Fruit fly (Drosophila melanogaster) whole organism, embryonic: ENCODE measurements around the gene Sec10.
A peak's percentile ranks its signal among the peaks of the same experiment; 100 is the strongest.

ENCODE experiments used
- Abd-B ChIP-seq: fragments of 200-800 bp; sonication (Bioruptor generic); optimal IDR thresholded peaks from 2 replicates; lab custom pipeline; 2018; ENCODE audit warnings: missing biosample characterization, mild to moderate bottlenecking, missing genetic modification characterization, moderate library complexity
- B-H1 ChIP-seq: fragments of 200-800 bp; sonication (Bioruptor generic); IDR thresholded peaks from 3 replicates; pipeline ENCODE4 v1.3.6; 2022; ENCODE audit warnings: missing biosample characterization, missing genetic modification characterization
- Bteb2 ChIP-seq: fragments of 200-800 bp; sonication (Bioruptor generic); optimal IDR thresholded peaks from 2 replicates; lab custom pipeline; 2016; ENCODE audit warnings: missing biosample characterization, missing genetic modification characterization
- CG11247 ChIP-seq: fragments of 200-800 bp; sonication (Bioruptor generic); IDR thresholded peaks from 2 replicates; pipeline ENCODE4 v1.3.6; 2022; ENCODE audit warnings: missing biosample characterization, missing genetic modification characterization
- CG13287 ChIP-seq: fragments of 200-800 bp; sonication (Bioruptor generic); IDR thresholded peaks from 2 replicates; pipeline ENCODE4 v1.3.6; 2022; ENCODE audit warnings: missing biosample characterization, missing genetic modification characterization; ENCODE audit not compliant: partially characterized antibody
- CG15011 ChIP-seq: fragments of 200-800 bp; sonication (Bioruptor generic); optimal IDR thresholded peaks from 3 replicates; lab custom pipeline; 2018; ENCODE audit warnings: missing biosample characterization, mild to moderate bottlenecking, missing genetic modification characterization
- CG1832 ChIP-seq: fragments of 200-800 bp; sonication (Bioruptor generic); optimal IDR thresholded peaks from 2 replicates; lab custom pipeline; 2017; ENCODE audit warnings: missing biosample characterization, mild to moderate bottlenecking, missing genetic modification characterization, inconsistent platforms
- CG2116 ChIP-seq: fragments of 200-800 bp; sonication (Bioruptor generic); optimal IDR thresholded peaks from 3 replicates; lab custom pipeline; 2018; ENCODE audit warnings: missing biosample characterization, mild to moderate bottlenecking, missing genetic modification characterization
- CG30403 ChIP-seq: fragments of 200-800 bp; sonication (Bioruptor generic); optimal IDR thresholded peaks from 3 replicates; lab custom pipeline; 2016; ENCODE audit warnings: missing biosample characterization, missing genetic modification characterization
- CG3847 ChIP-seq: fragments of 200-800 bp; sonication (Bioruptor generic); IDR thresholded peaks from 2 replicates; pipeline ENCODE4 v1.3.6; 2022; ENCODE audit warnings: missing biosample characterization, missing genetic modification characterization
- CG4282 ChIP-seq: fragments of 200-800 bp; sonication (Bioruptor generic); optimal IDR thresholded peaks from 2 replicates; lab custom pipeline; 2016; ENCODE audit warnings: missing biosample characterization, missing genetic modification characterization
- CG4854 ChIP-seq: fragments of 200-800 bp; sonication (Bioruptor generic); optimal IDR thresholded peaks from 2 replicates; lab custom pipeline; 2016; ENCODE audit warnings: missing biosample characterization, missing genetic modification characterization, inconsistent platforms
- CG6654 ChIP-seq: fragments of 200-800 bp; sonication (Bioruptor generic); optimal IDR thresholded peaks from 2 replicates; lab custom pipeline; 2017; ENCODE audit warnings: missing biosample characterization, mild to moderate bottlenecking, missing genetic modification characterization
- CG6791 ChIP-seq: fragments of 200-800 bp; sonication (Bioruptor generic); IDR thresholded peaks from 3 replicates; pipeline ENCODE4 v1.3.6; 2022; ENCODE audit warnings: missing biosample characterization, missing genetic modification characterization; ENCODE audit not compliant: partially characterized antibody
- CG7839 ChIP-seq: fragments of 200-800 bp; sonication (Bioruptor generic); optimal IDR thresholded peaks from 3 replicates; lab custom pipeline; 2018; ENCODE audit warnings: missing biosample characterization, mild to moderate bottlenecking, missing genetic modification characterization, moderate library complexity
- CG8359 ChIP-seq: fragments of 200-800 bp; sonication (Bioruptor generic); optimal IDR thresholded peaks from 2 replicates; lab custom pipeline; 2017; ENCODE audit warnings: missing biosample characterization, mild to moderate bottlenecking, missing genetic modification characterization, borderline replicate concordance
- CG9215 ChIP-seq: fragments of 200-800 bp; sonication (Bioruptor generic); IDR thresholded peaks from 2 replicates; pipeline ENCODE4 v1.3.6; 2022; ENCODE audit warnings: missing biosample characterization, missing genetic modification characterization
- CG9437 ChIP-seq: fragments of 200-800 bp; sonication (Bioruptor generic); optimal IDR thresholded peaks from 2 replicates; lab custom pipeline; 2018; ENCODE audit warnings: missing biosample characterization, mild to moderate bottlenecking, missing genetic modification characterization
- Dek ChIP-seq: fragments of 200-800 bp; sonication (Bioruptor generic); optimal IDR thresholded peaks from 3 replicates; lab custom pipeline; 2019; ENCODE audit warnings: missing biosample characterization, mild to moderate bottlenecking, missing genetic modification characterization, moderate library complexity
- Dref ChIP-seq: fragments of 200-800 bp; sonication (Bioruptor generic); IDR thresholded peaks from 2 replicates; pipeline ENCODE4 v1.3.6; 2022; ENCODE audit warnings: missing biosample characterization, missing genetic modification characterization
- ERR ChIP-seq: fragments of 200-800 bp; sonication (Bioruptor generic); optimal IDR thresholded peaks from 2 replicates; lab custom pipeline; 2016; ENCODE audit warnings: missing biosample characterization, missing genetic modification characterization
- Eip74EF ChIP-seq, 2 experiments: fragments of 200-800 bp in 1 of 2; fragments of >200 bp in 1 of 2; sonication (Bioruptor generic) in 1 of 2; optimal IDR thresholded peaks; 2 replicates each; lab custom pipeline; 2017 to 2019; ENCODE audit warnings: missing biosample characterization in 2 of 2, missing genetic modification characterization in 2 of 2, mild to moderate bottlenecking in 1 of 2, moderate library complexity in 1 of 2
- Fer1 ChIP-seq: fragments of 200-800 bp; sonication (Bioruptor generic); optimal IDR thresholded peaks from 2 replicates; lab custom pipeline; 2017; ENCODE audit warnings: missing biosample characterization, mild to moderate bottlenecking, missing genetic modification characterization
- Hand ChIP-seq: fragments of 200-800 bp; sonication (Bioruptor generic); optimal IDR thresholded peaks from 2 replicates; lab custom pipeline; 2017; ENCODE audit warnings: mild to moderate bottlenecking, missing biosample characterization, missing genetic modification reagents, missing genetic modification characterization
- HmgD ChIP-seq: fragments of 200-800 bp; sonication (Bioruptor generic); optimal IDR thresholded peaks from 3 replicates; lab custom pipeline; 2016; ENCODE audit warnings: missing biosample characterization, missing genetic modification characterization
- Hr3 ChIP-seq: fragments of 200-800 bp; sonication (Bioruptor generic); optimal IDR thresholded peaks from 3 replicates; lab custom pipeline; 2016; ENCODE audit warnings: missing biosample characterization, missing genetic modification characterization
- Hr78 ChIP-seq, 2 experiments: fragments of 200-800 bp in 1 of 2; fragments of >200 bp in 1 of 2; sonication (Bioruptor generic) in 1 of 2; optimal IDR thresholded peaks; 2 replicates each; lab custom pipeline; 2017 to 2019; ENCODE audit warnings: missing biosample characterization in 2 of 2, missing genetic modification characterization in 2 of 2, mild to moderate bottlenecking in 1 of 2, moderate library complexity in 1 of 2
- Poxn ChIP-seq: fragments of 200-800 bp; sonication (Bioruptor generic); IDR thresholded peaks from 2 replicates; pipeline ENCODE4 v1.3.6; 2022; ENCODE audit warnings: missing biosample characterization, missing genetic modification characterization
- Ptx1 ChIP-seq: fragments of 200-800 bp; sonication (Bioruptor generic); IDR thresholded peaks from 2 replicates; pipeline ENCODE4 v1.3.6; 2022; ENCODE audit warnings: missing biosample characterization, missing genetic modification characterization
- Rfx ChIP-seq: fragments of 200-800 bp; sonication (Bioruptor generic); IDR thresholded peaks from 2 replicates; pipeline ENCODE4 v1.3.6; 2022; ENCODE audit warnings: missing biosample characterization, missing genetic modification characterization
- Sox102F ChIP-seq: fragments of 200-800 bp; sonication (Bioruptor generic); optimal IDR thresholded peaks from 2 replicates; lab custom pipeline; 2018; ENCODE audit warnings: missing biosample characterization, mild to moderate bottlenecking, missing genetic modification characterization, moderate library complexity
- Xbp1 ChIP-seq: fragments of 200-800 bp; sonication (Bioruptor generic); optimal IDR thresholded peaks from 3 replicates; lab custom pipeline; 2016; ENCODE audit warnings: missing biosample characterization, mild to moderate bottlenecking, missing genetic modification characterization
- br ChIP-seq: fragments of >200 bp; optimal IDR thresholded peaks from 2 replicates; lab custom pipeline; 2017
- crol ChIP-seq: fragments of 200-800 bp; sonication (Bioruptor generic); IDR thresholded peaks from 2 replicates; pipeline ENCODE4 v1.3.6; 2022; ENCODE audit warnings: missing biosample characterization, missing genetic modification characterization
- da ChIP-seq: fragments of 200-800 bp; sonication (Bioruptor generic); optimal IDR thresholded peaks from 2 replicates; lab custom pipeline; 2016; ENCODE audit warnings: missing biosample characterization, missing genetic modification characterization
- dati ChIP-seq: fragments of 200-800 bp; sonication (Bioruptor generic); IDR thresholded peaks from 2 replicates; pipeline ENCODE4 v1.3.6; 2022; ENCODE audit warnings: missing biosample characterization, missing genetic modification characterization
- disco-r ChIP-seq: fragments of 200-800 bp; sonication (Bioruptor generic); optimal IDR thresholded peaks from 2 replicates; lab custom pipeline; 2016; ENCODE audit warnings: missing biosample characterization, missing genetic modification characterization
- dmrt99B ChIP-seq: fragments of 200-800 bp; sonication (Bioruptor generic); optimal IDR thresholded peaks from 2 replicates; lab custom pipeline; 2018; ENCODE audit warnings: missing biosample characterization, mild to moderate bottlenecking, missing genetic modification characterization, moderate library complexity
- dysf ChIP-seq: fragments of 200-800 bp; sonication (Bioruptor generic); IDR thresholded peaks from 3 replicates; pipeline ENCODE4 v1.3.6; 2022; ENCODE audit warnings: missing biosample characterization, missing genetic modification characterization
- emc ChIP-seq: fragments of 200-800 bp; sonication (Bioruptor generic); optimal IDR thresholded peaks from 2 replicates; lab custom pipeline; 2016; ENCODE audit warnings: missing biosample characterization, missing genetic modification characterization
- her ChIP-seq: fragments of 200-800 bp; sonication (Bioruptor generic); optimal IDR thresholded peaks from 2 replicates; lab custom pipeline; 2016; ENCODE audit warnings: missing biosample characterization, missing genetic modification characterization
- inv ChIP-seq: fragments of 200-800 bp; sonication (Bioruptor generic); IDR thresholded peaks from 2 replicates; pipeline ENCODE4 v1.3.6; 2022; ENCODE audit warnings: missing biosample characterization, missing genetic modification characterization; ENCODE audit not compliant: partially characterized antibody
- ken ChIP-seq: fragments of 200-800 bp; sonication (Bioruptor generic); IDR thresholded peaks from 3 replicates; pipeline ENCODE4 v1.3.6; 2022; ENCODE audit warnings: missing biosample characterization, missing genetic modification characterization
- klu ChIP-seq: fragments of 200-800 bp; sonication (Bioruptor generic); IDR thresholded peaks from 2 replicates; pipeline ENCODE4 v1.3.6; 2022; ENCODE audit warnings: missing biosample characterization, missing genetic modification characterization
- mam ChIP-seq: fragments of 200-800 bp; sonication (Bioruptor generic); optimal IDR thresholded peaks from 3 replicates; lab custom pipeline; 2016; ENCODE audit warnings: missing biosample characterization, missing genetic modification characterization
- shn ChIP-seq: fragments of 200-800 bp; sonication (Bioruptor generic); optimal IDR thresholded peaks from 3 replicates; lab custom pipeline; 2016; ENCODE audit warnings: missing biosample characterization, missing genetic modification characterization
- sima ChIP-seq: fragments of 200-800 bp; sonication (Bioruptor generic); optimal IDR thresholded peaks from 2 replicates; lab custom pipeline; 2016; ENCODE audit warnings: missing biosample characterization, missing genetic modification characterization
- tio ChIP-seq: fragments of 200-800 bp; sonication (Bioruptor generic); optimal IDR thresholded peaks from 2 replicates; lab custom pipeline; 2017; ENCODE audit warnings: missing biosample characterization, missing genetic modification characterization, inconsistent platforms
- toy ChIP-seq: fragments of 200-800 bp; sonication (Bioruptor generic); IDR thresholded peaks from 2 replicates; pipeline ENCODE4 v1.3.6; 2022; ENCODE audit warnings: missing biosample characterization, missing genetic modification characterization
- usp ChIP-seq: fragments of >200 bp; optimal IDR thresholded peaks from 2 replicates; lab custom pipeline; 2017; ENCODE audit warnings: missing biosample characterization, missing genetic modification characterization
- zf30C ChIP-seq: fragments of 200-800 bp; sonication (Bioruptor generic); optimal IDR thresholded peaks from 3 replicates; lab custom pipeline; 2018; ENCODE audit warnings: missing biosample characterization, mild to moderate bottlenecking, missing genetic modification characterization

The Sec10 gene

DNA sequence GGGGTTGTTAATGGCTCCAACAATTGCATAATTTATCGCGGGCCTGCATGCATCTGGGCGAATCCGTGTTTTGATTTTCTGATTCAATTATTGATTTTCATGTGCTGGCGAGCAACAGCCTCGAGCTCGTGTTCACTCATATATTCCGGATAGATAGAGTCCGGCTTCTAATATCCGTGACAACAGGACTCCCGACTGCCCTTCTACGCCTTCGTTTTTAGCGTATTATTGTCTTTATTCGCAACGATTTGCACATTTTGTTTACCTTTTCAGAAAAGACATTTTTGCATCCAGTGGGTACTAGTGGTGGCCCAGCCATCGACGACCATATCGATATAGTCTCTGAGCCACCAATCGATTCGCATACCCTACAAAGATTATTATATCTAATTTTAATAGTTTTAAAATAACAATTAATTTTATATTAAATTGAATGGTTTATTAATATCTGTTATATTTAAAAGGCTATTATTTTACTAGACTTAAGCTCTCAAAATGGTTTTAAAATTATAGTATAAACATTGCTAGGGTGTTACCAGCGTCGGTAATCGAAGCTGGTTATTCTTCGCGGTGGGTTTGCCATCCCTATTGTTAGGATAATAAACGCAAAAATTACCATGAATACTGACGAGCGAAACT is 26.7 kb downstream of the Sec10 start, which contains the start of the genes Myo95E and TBC1d7 (continued):
- TF ChIP-seq CG3847 = peak; percentile 87
- TF ChIP-seq Bteb2 (GFP tag; lab: Kevin White, UChicago) = no peak
- peak; percentile 60 for TF ChIP-seq Hand (GFP tag; lab: Kevin White, UChicago)
- peak; percentile 58 for TF ChIP-seq CG6654 (GFP tag; lab: Kevin White, UChicago)
- TF ChIP-seq Eip74EF (GFP tag; optimal IDR thresholded peaks at IDR 0.05; lab: Kevin White, UChicago) = no peak
- TF ChIP-seq da (GFP tag; lab: Kevin White, UChicago) = no peak
- TF ChIP-seq HmgD (GFP tag; lab: Kevin White, UChicago) = no peak
- peak; percentile 50 for TF ChIP-seq emc (GFP tag; lab: Kevin White, UChicago)
- TF ChIP-seq tio = no peak
- TF ChIP-seq Poxn = no peak; the same call in 1 of the 2 replicates
- TF ChIP-seq CG30403 (GFP tag; lab: Kevin White, UChicago) = peak; percentile 92
- peak; percentile 91 for TF ChIP-seq Abd-B (GFP tag; lab: Kevin White, UChicago)
- TF ChIP-seq br = no peak
- TF ChIP-seq Xbp1 (GFP tag; lab: Kevin White, UChicago) = peak; percentile 89
- TF ChIP-seq Sox102F (GFP tag; lab: Kevin White, UChicago) = peak; percentile 91
- TF ChIP-seq CG4854 = peak; percentile 68
- peak; percentile 92 for TF ChIP-seq ken (GFP tag; lab: Robert Waterston, UW)
- TF ChIP-seq Dek = peak; percentile 90
- TF ChIP-seq CG2116 = peak; percentile 80
- TF ChIP-seq disco-r (GFP tag; lab: Kevin White, UChicago) = no peak
- peak; percentile 98 for TF ChIP-seq Ptx1 (GFP tag; lab: Robert Waterston, UW)
- TF ChIP-seq Hr78 (GFP tag; optimal IDR thresholded peaks at IDR 0.05; lab: Kevin White, UChicago) = no peak
- peak; percentile 81 for TF ChIP-seq CG9437
- TF ChIP-seq dati (GFP tag; lab: Robert Waterston, UW) = peak; percentile 50
- TF ChIP-seq Dref (GFP tag; lab: Robert Waterston, UW) = peak; percentile 68
- TF ChIP-seq klu (GFP tag; lab: Robert Waterston, UW) = peak; percentile 84
- peak; percentile 86 for TF ChIP-seq CG11247
- peak; percentile 62 for TF ChIP-seq inv (GFP tag; lab: Robert Waterston, UW)
- no peak for TF ChIP-seq CG8359
- peak; percentile 92 for TF ChIP-seq CG7839
- TF ChIP-seq toy = peak; percentile 69
- peak; percentile 39; the same call in 1 of the 3 replicates for TF ChIP-seq CG6791 (GFP tag; lab: Robert Waterston, UW)
- TF ChIP-seq shn = peak; percentile 15
- TF ChIP-seq B-H1 (GFP tag; lab: Robert Waterston, UW) = peak; percentile 81
- peak; percentile 59 for TF ChIP-seq crol (GFP tag; lab: Robert Waterston, UW)
- peak; percentile 95 for TF ChIP-seq Rfx (GFP tag; lab: Robert Waterston, UW)
- no peak for TF ChIP-seq her (GFP tag; lab: Kevin White, UChicago)
- no peak for TF ChIP-seq usp (GFP tag; lab: Kevin White, UChicago)
- no peak for TF ChIP-seq dmrt99B (tag; lab: Kevin White, UChicago)
- TF ChIP-seq CG9215 (GFP tag; lab: Robert Waterston, UW) = peak; percentile 85
- peak; percentile 95 for TF ChIP-seq dysf (GFP tag; lab: Robert Waterston, UW)
- TF ChIP-seq ERR (GFP tag; lab: Kevin White, UChicago) = no peak
- no peak for TF ChIP-seq zf30C (GFP tag; lab: Kevin White, UChicago)
- TF ChIP-seq sima (GFP tag; lab: Kevin White, UChicago) = no peak
- peak; percentile 56 for TF ChIP-seq mam (GFP tag; lab: Kevin White, UChicago)
- peak; percentile 82 for TF ChIP-seq CG13287 (GFP tag; lab: Robert Waterston, UW)
- no peak for TF ChIP-seq CG1832 (GFP tag; lab: Kevin White, UChicago)
- no peak for TF ChIP-seq CG15011 (GFP tag; lab: Kevin White, UChicago)
- peak; percentile 83 for TF ChIP-seq Fer1
- no peak for TF ChIP-seq CG4282 (GFP tag; lab: Kevin White, UChicago)
- TF ChIP-seq Hr3 (GFP tag; lab: Kevin White, UChicago) = peak; percentile 90
